Worm (Caenorhabditis elegans) whole organism, mixed stage, embryonic: ENCODE data around the gene mdt-21.

Experiments
- M03D4.4 ChIP-seq: sonication (generic microtip); optimal IDR thresholded peaks from 2 replicates; lab custom pipeline; 2017; ENCODE audit warnings: mild to moderate bottlenecking, missing genetic modification characterization, missing compliant biosample characterization
- bed-3 ChIP-seq: fragments of 200-800 bp; sonication (Bioruptor generic); optimal IDR thresholded peaks from 3 replicates; lab custom pipeline; 2018; ENCODE audit warnings: mild to moderate bottlenecking, missing genetic modification characterization, moderate library complexity, missing compliant biosample characterization
- blmp-1 ChIP-seq: fragments of 150-350 bp; optimal IDR thresholded peaks from 2 replicates; lab custom pipeline; 2014; ENCODE audit warnings: missing biosample characterization, missing genetic modification characterization
- ceh-39 ChIP-seq: fragments of 150-350 bp; optimal IDR thresholded peaks from 2 replicates; lab custom pipeline; 2014; ENCODE audit warnings: missing biosample characterization, missing genetic modification characterization
- ceh-43 ChIP-seq: fragments of 200-800 bp; sonication (Bioruptor generic); optimal IDR thresholded peaks from 2 replicates; lab custom pipeline; 2018; ENCODE audit warnings: mild to moderate bottlenecking, missing genetic modification characterization, moderate library complexity, missing compliant biosample characterization
- ceh-83 ChIP-seq: fragments of 200-800 bp; sonication (Bioruptor generic); optimal IDR thresholded peaks from 2 replicates; lab custom pipeline; 2018; ENCODE audit warnings: mild to moderate bottlenecking, missing genetic modification characterization, missing compliant biosample characterization
- ces-1 ChIP-seq: fragments of 150-350 bp; optimal IDR thresholded peaks from 2 replicates; lab custom pipeline; 2014; ENCODE audit warnings: missing biosample characterization, missing genetic modification reagents, missing genetic modification characterization
- cnd-1 ChIP-seq: fragments of 200-800 bp; sonication (Bioruptor generic); optimal IDR thresholded peaks from 2 replicates; lab custom pipeline; 2018; ENCODE audit warnings: mild to moderate bottlenecking, missing genetic modification characterization, missing compliant biosample characterization
- drap-1 ChIP-seq: fragments of 200-800 bp; sonication (Bioruptor generic); optimal IDR thresholded peaks from 3 replicates; lab custom pipeline; 2018; ENCODE audit warnings: mild to moderate bottlenecking, missing genetic modification characterization, missing compliant biosample characterization
- elt-1 ChIP-seq: sonication (generic microtip); optimal IDR thresholded peaks from 2 replicates; lab custom pipeline; 2017; ENCODE audit warnings: missing genetic modification characterization, mild to moderate bottlenecking, missing compliant biosample characterization, antibody characterized with exemption, moderate library complexity, borderline replicate concordance; ENCODE audit not compliant: insufficient read depth
- elt-3 ChIP-seq: fragments of 150-350 bp; optimal IDR thresholded peaks from 2 replicates; lab custom pipeline; 2014; ENCODE audit warnings: missing biosample characterization, missing genetic modification characterization
- flh-1 ChIP-seq: fragments of 200-800 bp; sonication (Bioruptor generic); optimal IDR thresholded peaks from 2 replicates; lab custom pipeline; 2018; ENCODE audit warnings: mild to moderate bottlenecking, missing genetic modification characterization, moderate library complexity, missing compliant biosample characterization
- ham-2 ChIP-seq: fragments of 200-800 bp; sonication (Bioruptor generic); optimal IDR thresholded peaks from 2 replicates; lab custom pipeline; 2018; ENCODE audit warnings: mild to moderate bottlenecking, missing genetic modification characterization, missing compliant biosample characterization
- hlh-1 ChIP-seq: fragments of 150-350 bp; optimal IDR thresholded peaks from 2 replicates; lab custom pipeline; 2014; ENCODE audit warnings: missing biosample characterization, missing genetic modification reagents, missing genetic modification characterization
- lin-13 ChIP-seq: fragments of 150-350 bp; optimal IDR thresholded peaks from 2 replicates; lab custom pipeline; 2014; ENCODE audit warnings: missing biosample characterization, missing genetic modification characterization
- lin-32 ChIP-seq: fragments of 200-800 bp; sonication (Bioruptor generic); optimal IDR thresholded peaks from 2 replicates; lab custom pipeline; 2018; ENCODE audit warnings: mild to moderate bottlenecking, missing genetic modification characterization, missing compliant biosample characterization
- lsy-2 ChIP-seq: fragments of 150-350 bp; optimal IDR thresholded peaks from 2 replicates; lab custom pipeline; 2014; ENCODE audit warnings: missing biosample characterization, missing genetic modification characterization
- mab-5 ChIP-seq: fragments of 150-350 bp; optimal IDR thresholded peaks from 2 replicates; lab custom pipeline; 2014; ENCODE audit warnings: missing biosample characterization, missing genetic modification characterization
- mep-1 ChIP-seq: fragments of 150-350 bp; optimal IDR thresholded peaks from 2 replicates; lab custom pipeline; 2017; ENCODE audit warnings: missing biosample characterization, missing genetic modification reagents, missing genetic modification characterization, inconsistent platforms
- mls-2 ChIP-seq: sonication (generic microtip); optimal IDR thresholded peaks from 2 replicates; lab custom pipeline; 2016; ENCODE audit warnings: mild to moderate bottlenecking, missing genetic modification characterization, moderate library complexity, missing compliant biosample characterization
- nhr-12 ChIP-seq: fragments of 150-350 bp; optimal IDR thresholded peaks from 2 replicates; lab custom pipeline; 2014; ENCODE audit warnings: missing biosample characterization, missing genetic modification characterization
- nhr-2 ChIP-seq: fragments of 150-350 bp; optimal IDR thresholded peaks from 2 replicates; lab custom pipeline; 2014; ENCODE audit warnings: missing biosample characterization, missing genetic modification characterization
- nhr-237 ChIP-seq: fragments of 150-350 bp; optimal IDR thresholded peaks from 2 replicates; lab custom pipeline; 2014; ENCODE audit warnings: missing biosample characterization, missing genetic modification characterization
- nhr-28 ChIP-seq: fragments of 150-350 bp; optimal IDR thresholded peaks from 2 replicates; lab custom pipeline; 2014; ENCODE audit warnings: missing biosample characterization, missing genetic modification characterization
- nhr-76 ChIP-seq: sonication (generic microtip); optimal IDR thresholded peaks from 2 replicates; lab custom pipeline; 2017; ENCODE audit warnings: missing biosample characterization, missing genetic modification characterization
- pha-4 ChIP-seq: fragments of 150-350 bp; optimal IDR thresholded peaks from 2 replicates; lab custom pipeline; 2018; ENCODE audit warnings: missing biosample characterization, missing genetic modification reagents, missing genetic modification characterization
- sem-2 ChIP-seq: fragments of 200-800 bp; sonication (Bioruptor generic); optimal IDR thresholded peaks from 2 replicates; lab custom pipeline; 2018; ENCODE audit warnings: mild to moderate bottlenecking, missing genetic modification characterization, missing compliant biosample characterization
- snpc-4 ChIP-seq: fragments of 150-350 bp; optimal IDR thresholded peaks from 2 replicates; lab custom pipeline; 2014; ENCODE audit warnings: missing biosample characterization, missing genetic modification characterization
- sptf-1 ChIP-seq: sonication (generic microtip); optimal IDR thresholded peaks from 2 replicates; lab custom pipeline; 2017; ENCODE audit warnings: mild to moderate bottlenecking, missing genetic modification characterization, moderate library complexity, missing compliant biosample characterization
- tbx-8 ChIP-seq: fragments of 200-800 bp; sonication (Bioruptor generic); optimal IDR thresholded peaks from 2 replicates; lab custom pipeline; 2018; ENCODE audit warnings: mild to moderate bottlenecking, missing genetic modification characterization, moderate library complexity, missing compliant biosample characterization
- unc-120 ChIP-seq: sonication (generic microtip); optimal IDR thresholded peaks from 2 replicates; lab custom pipeline; 2017; ENCODE audit warnings: missing genetic modification characterization, missing compliant biosample characterization; ENCODE audit not compliant: poor library complexity, severe bottlenecking
- unc-39 ChIP-seq: fragments of 150-350 bp; optimal IDR thresholded peaks from 2 replicates; lab custom pipeline; 2014; ENCODE audit warnings: missing biosample characterization, missing genetic modification characterization
- unc-62 ChIP-seq: fragments of 150-350 bp; optimal IDR thresholded peaks from 2 replicates; lab custom pipeline; 2014; ENCODE audit warnings: missing biosample characterization, missing genetic modification reagents, missing genetic modification characterization
- zip-8 ChIP-seq: fragments of 150-350 bp; optimal IDR thresholded peaks from 2 replicates; lab custom pipeline; 2014; ENCODE audit warnings: missing biosample characterization, missing genetic modification characterization
- ztf-11 ChIP-seq: fragments of 150-350 bp; optimal IDR thresholded peaks from 2 replicates; lab custom pipeline; 2014; ENCODE audit warnings: missing biosample characterization, missing genetic modification characterization

mdt-21 gene

DNA sequence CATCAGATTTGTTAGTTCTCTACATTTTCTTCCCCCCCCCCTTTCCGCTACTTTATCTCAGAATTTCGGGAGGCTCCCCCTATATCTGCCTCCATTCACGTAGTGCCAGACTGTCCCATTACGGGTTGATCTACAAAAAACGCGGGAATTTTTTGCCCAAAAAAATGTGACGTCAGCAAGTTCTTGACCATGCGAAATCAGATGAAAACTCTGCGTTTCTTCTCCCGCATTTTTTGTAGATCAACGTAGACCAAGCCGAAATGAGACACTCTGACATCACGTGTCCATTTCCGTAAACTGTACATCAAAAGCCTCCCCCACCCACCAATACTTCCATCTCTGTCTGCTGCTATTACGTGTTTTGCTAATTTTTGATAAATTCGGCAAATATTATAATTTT, 47.2 kb downstream of the mdt-21 start:
- TF ChIP-seq nhr-28 (tag; lab: Kevin White, UChicago) (no peak), unc-62 (GFP tag; lab: Kevin White, UChicago) (no peak), drap-1 (GFP tag; lab: Kevin White, UChicago) (no peak), M03D4.4 (tag; lab: Kevin White, UChicago) (no peak), elt-3 (tag; lab: Kevin White, UChicago) (no peak), bed-3 (GFP tag; lab: Kevin White, UChicago) (no peak), sptf-1 (tag; lab: Kevin White, UChicago) (no peak), ces-1 (no peak), sem-2 (GFP tag; lab: Kevin White, UChicago) (no peak), lin-32 (GFP tag; lab: Kevin White, UChicago) (no peak), mls-2 (tag; lab: Kevin White, UChicago) (no peak), cnd-1 (tag; lab: Kevin White, UChicago) (no peak), ham-2 (no peak), zip-8 (tag; lab: Kevin White, UChicago) (no peak), mab-5 (tag; lab: Kevin White, UChicago) (no peak), lin-13 (tag; lab: Kevin White, UChicago) (no peak), nhr-12 (tag; lab: Kevin White, UChicago) (no peak), hlh-1 (tag; lab: Kevin White, UChicago) (no peak)

DNA sequence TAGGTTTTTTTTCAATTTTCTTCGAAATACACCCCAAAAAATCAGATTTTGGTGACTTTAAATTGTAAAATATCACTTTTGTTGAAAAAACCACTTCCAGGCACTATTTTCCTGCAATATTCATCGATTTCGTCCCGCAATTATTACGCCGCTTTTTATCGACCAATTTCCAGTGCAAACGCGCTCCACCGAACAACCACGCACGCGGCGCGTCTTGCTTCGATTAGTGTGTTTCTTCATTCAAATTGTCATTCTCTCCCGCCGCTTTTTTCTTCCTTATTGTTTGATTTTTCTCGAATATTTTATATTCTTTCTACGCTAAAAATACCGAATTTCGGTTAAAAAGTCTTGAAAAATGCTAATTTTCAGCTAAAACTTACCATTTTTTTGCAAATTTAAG, 48.2 kb downstream of the mdt-21 start:
- no peak for TF ChIP-seq bed-3 (GFP tag; lab: Kevin White, UChicago)
- no peak for TF ChIP-seq sem-2 (GFP tag; lab: Kevin White, UChicago)
- peak; percentile 77 for TF ChIP-seq lsy-2 (tag; lab: Kevin White, UChicago)
- no peak for TF ChIP-seq flh-1 (GFP tag; lab: Kevin White, UChicago)
- TF ChIP-seq nhr-2 = no peak
- TF ChIP-seq ceh-83 (GFP tag; lab: Kevin White, UChicago) = no peak
- no peak for TF ChIP-seq unc-39 (tag; lab: Kevin White, UChicago)
- TF ChIP-seq mep-1 = peak; percentile 71
- peak; percentile 39 for TF ChIP-seq ceh-43 (GFP tag; lab: Kevin White, UChicago)
- TF ChIP-seq unc-120 (tag; lab: Kevin White, UChicago) = no peak
- no peak for TF ChIP-seq nhr-12 (tag; lab: Kevin White, UChicago)
- TF ChIP-seq elt-3 (tag; lab: Kevin White, UChicago) = no peak
- no peak for TF ChIP-seq M03D4.4 (tag; lab: Kevin White, UChicago)
- TF ChIP-seq nhr-237 (tag; lab: Kevin White, UChicago) = no peak
- peak; percentile 14 for TF ChIP-seq mab-5 (tag; lab: Kevin White, UChicago)
- TF ChIP-seq hlh-1 (tag; lab: Kevin White, UChicago) = peak; percentile 65
- no peak for TF ChIP-seq sptf-1 (tag; lab: Kevin White, UChicago)
- TF ChIP-seq unc-62 (GFP tag; lab: Kevin White, UChicago) = no peak
- TF ChIP-seq nhr-76 = no peak
- no peak for TF ChIP-seq elt-1
- TF ChIP-seq blmp-1 = no peak
- no peak for TF ChIP-seq tbx-8 (GFP tag; lab: Kevin White, UChicago)
- peak; percentile 66 for TF ChIP-seq pha-4 (tag; lab: Kevin White, UChicago)
- no peak for TF ChIP-seq nhr-28 (tag; lab: Kevin White, UChicago)
- peak; percentile 42 for TF ChIP-seq mls-2 (tag; lab: Kevin White, UChicago)
- TF ChIP-seq snpc-4 (tag; lab: Kevin White, UChicago) = no peak
- TF ChIP-seq zip-8 (tag; lab: Kevin White, UChicago) = no peak
- peak; percentile 89 for TF ChIP-seq ceh-39 (tag; lab: Kevin White, UChicago)
- TF ChIP-seq lin-32 (GFP tag; lab: Kevin White, UChicago) = no peak
- TF ChIP-seq lin-13 (tag; lab: Kevin White, UChicago) = peak; percentile 80
- no peak for TF ChIP-seq drap-1 (GFP tag; lab: Kevin White, UChicago)
- peak; percentile 10 for TF ChIP-seq cnd-1 (tag; lab: Kevin White, UChicago)
- TF ChIP-seq ces-1 = peak; percentile 50
- TF ChIP-seq ham-2 = no peak
- no peak for TF ChIP-seq ztf-11

DNA sequence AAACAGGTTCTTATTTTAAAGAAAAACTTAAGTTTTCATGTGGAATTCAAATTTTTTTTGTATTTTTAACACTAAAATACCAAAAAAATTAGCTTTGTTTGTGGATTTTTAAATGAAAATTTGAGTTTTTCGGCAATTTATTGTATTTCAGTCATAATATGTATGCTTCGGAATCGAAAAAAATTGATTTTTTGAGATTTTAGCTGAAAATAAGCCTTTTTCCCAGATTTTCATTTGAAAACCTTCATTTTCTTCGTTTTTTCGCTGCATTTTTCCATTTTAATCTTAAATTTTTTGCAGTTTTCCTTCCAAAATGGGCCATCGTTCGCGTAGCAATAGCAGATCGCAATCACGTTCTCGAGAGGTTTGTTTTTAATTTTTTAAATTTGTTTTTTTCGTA, 48.7 kb downstream of the mdt-21 start, which contains the start of gene rsp-8:
TSS of gene rsp-8 (plus strand) at position 301 of the 400 bp plus-strand sequence.
- TF ChIP-seq lsy-2 (tag; lab: Kevin White, UChicago) (no peak), drap-1 (GFP tag; lab: Kevin White, UChicago) (no peak)
